Fruit fly (Drosophila melanogaster): ENCODE data around the gene CG13843.

Gene CG13843

DNA sequence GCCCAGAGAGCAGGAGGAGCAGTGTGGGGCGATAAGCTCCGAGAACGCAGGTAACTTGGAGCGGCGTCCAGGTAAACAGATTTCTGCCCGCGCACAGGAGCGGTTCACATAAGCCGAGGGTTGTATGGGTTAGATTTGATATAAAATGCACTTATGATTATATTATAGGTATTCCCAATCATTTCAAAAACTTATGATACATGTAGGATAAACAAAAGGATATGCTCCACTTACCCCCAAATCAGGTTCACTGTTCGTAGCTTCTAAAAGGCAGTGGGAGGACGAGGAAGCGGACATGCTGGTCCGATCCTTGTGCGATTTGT, 27.2 kb downstream of the CG13843 start (continued):
- TF ChIP-seq cyc (GFP tag; optimal IDR thresholded peaks at IDR 0.05) (no peak), esn (GFP tag; optimal IDR thresholded peaks at IDR 0.05) (peak; percentile 4), CG6792 (GFP tag; optimal IDR thresholded peaks at IDR 0.05) (no peak), spab (GFP tag; optimal IDR thresholded peaks at IDR 0.05) (no peak)

dm6 chr3R:22638604-22639238, 29.4 kb downstream of the CG13843 start:
- TF ChIP-seq Ets96B (tag; optimal IDR thresholded peaks at IDR 0.05) (no peak), Hr4 (GFP tag; optimal IDR thresholded peaks at IDR 0.05) (no peak), Sox15 (GFP tag; optimal IDR thresholded peaks at IDR 0.05) (no peak), CG11294 (GFP tag; IDR thresholded peaks at IDR 0.05) (no peak), Sox102F (GFP tag; optimal IDR thresholded peaks at IDR 0.05) (no peak), cyc (GFP tag; optimal IDR thresholded peaks at IDR 0.05) (no peak), fd59A (GFP tag; optimal IDR thresholded peaks at IDR 0.05) (no peak), CG6854 (GFP tag; optimal IDR thresholded peaks at IDR 0.05) (no peak), CG6276 (GFP tag; optimal IDR thresholded peaks at IDR 0.05) (no peak), Eip78C (GFP tag) (no peak), Hr38 (GFP tag; optimal IDR thresholded peaks at IDR 0.05) (no peak), CG8319 (GFP tag; optimal IDR thresholded peaks at IDR 0.05) (no peak), esn (GFP tag; optimal IDR thresholded peaks at IDR 0.05) (no peak), CG1621 (tag; optimal IDR thresholded peaks at IDR 0.05) (no peak), fd85E (GFP tag; optimal IDR thresholded peaks at IDR 0.05) (no peak)

DNA sequence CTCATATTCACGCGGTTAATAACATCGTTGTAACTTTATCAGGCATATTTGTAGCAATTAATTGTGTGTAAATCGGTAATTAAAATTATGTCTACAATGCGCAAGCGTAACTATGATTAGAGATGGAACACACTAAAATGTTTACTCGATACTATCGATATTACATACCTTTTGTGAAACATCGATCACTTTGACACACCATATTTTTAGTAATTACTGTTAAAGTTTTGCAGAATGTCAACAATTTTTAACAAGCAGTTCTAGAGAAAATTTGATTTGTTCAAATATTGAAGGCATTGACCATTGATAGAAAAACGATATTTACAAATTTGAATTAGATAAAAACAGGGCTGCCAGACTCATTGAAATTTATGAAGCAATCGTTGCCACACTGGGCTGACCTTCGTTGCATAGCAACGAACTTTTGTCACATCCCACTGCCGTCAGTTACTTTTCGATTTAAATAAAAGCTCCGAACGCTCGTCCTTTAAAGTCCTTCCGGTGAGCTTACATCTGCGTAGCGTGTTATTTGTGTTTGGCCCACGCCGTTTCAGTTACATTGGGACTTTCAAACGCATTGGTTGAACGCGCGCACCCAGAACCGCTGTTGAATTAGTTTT, 30.1 kb downstream of the CG13843 start, which contains the start of the genes loco and wake:
loco (minus strand) TSS at position 149 of the 620 bp plus-strand sequence.
wake (plus strand) TSS at position 570 of the 620 bp plus-strand sequence.
- TF ChIP-seq CG1621 (tag; optimal IDR thresholded peaks at IDR 0.05) (no peak), svp (GFP tag) (peak; percentile 50), Hr39 (GFP tag; optimal IDR thresholded peaks at IDR 0.05) (no peak), dsx (GFP tag; optimal IDR thresholded peaks at IDR 0.05; ENCODE audit: poor library complexity, severe bottlenecking) (peak; percentile 95), fd85E (GFP tag; optimal IDR thresholded peaks at IDR 0.05) (no peak), fkh (GFP tag; optimal IDR thresholded peaks at IDR 0.05) (peak; percentile 71)

- TF ChIP-seq lz (GFP tag; optimal IDR thresholded peaks at IDR 0.05) (no peak), Blimp-1 (GFP tag; optimal IDR thresholded peaks at IDR 0.05) (no peak), Met (GFP tag; optimal IDR thresholded peaks at IDR 0.05) (no peak), CG8119 (GFP tag; IDR thresholded peaks at IDR 0.05) (no peak), Hr4 (GFP tag; optimal IDR thresholded peaks at IDR 0.05) (no peak), Gug (GFP tag; IDR thresholded peaks at IDR 0.05) (no peak)
Observed at dm6 chr3R:22649859-22650258, 40.6 kb downstream of the CG13843 start.

Data from whole organism, prepupa.